Worm (Caenorhabditis elegans): ENCODE data around the gene C18D11.10.

ce11 chrIII:11810447-11810846, 2.9 kb downstream of the C18D11.10 start, which contains the start of gene C18D11.6:
- no peak for TF ChIP-seq unc-130 (tag; optimal IDR thresholded peaks at IDR 0.05)
- no peak for TF ChIP-seq lsy-2 (tag; optimal IDR thresholded peaks at IDR 0.05)
- TF ChIP-seq aly-2 (tag; optimal IDR thresholded peaks at IDR 0.05), result no peak
- TF ChIP-seq fkh-8 (tag; optimal IDR thresholded peaks at IDR 0.05), result no peak
- TF ChIP-seq mab-9 (GFP tag; IDR thresholded peaks at IDR 0.05), result no peak
- TF ChIP-seq ztf-4 (tag; optimal IDR thresholded peaks at IDR 0.05), result no peak
- TF ChIP-seq tbx-2 (tag; optimal IDR thresholded peaks at IDR 0.05), result no peak
- no peak for TF ChIP-seq unc-86 (tag; optimal IDR thresholded peaks at IDR 0.05)
- no peak for TF ChIP-seq nhr-77 (tag; optimal IDR thresholded peaks at IDR 0.05)
- TF ChIP-seq efl-1 (optimal IDR thresholded peaks at IDR 0.05), result no peak
- peak in 1 of 2 experiments; percentile 64 for TF ChIP-seq efl-1 (GFP tag; optimal IDR thresholded peaks at IDR 0.05 in 1 of 2)
- TF ChIP-seq elt-3 (tag; optimal IDR thresholded peaks at IDR 0.05), result no peak
- no peak for TF ChIP-seq dpl-1 (GFP tag; optimal IDR thresholded peaks at IDR 0.05)
